Worm (Caenorhabditis elegans) whole organism, early embryonic: ENCODE measurements around the gene Y54G9A.5.

Source experiments
- B0310.2 ChIP-seq: sonication (generic microtip); optimal IDR thresholded peaks from 2 replicates; lab custom pipeline; 2016; ENCODE audit warnings: mild to moderate bottlenecking, missing genetic modification characterization, missing compliant biosample characterization
- F13C5.2 ChIP-seq: sonication (generic microtip); optimal IDR thresholded peaks from 2 replicates; lab custom pipeline; 2017; ENCODE audit warnings: mild to moderate bottlenecking, missing genetic modification characterization, inconsistent platforms, missing compliant biosample characterization
- aly-1 ChIP-seq: sonication (generic microtip); optimal IDR thresholded peaks from 2 replicates; lab custom pipeline; 2016; ENCODE audit warnings: missing genetic modification characterization, missing compliant biosample characterization
- ama-1 ChIP-seq: fragments of 150-350 bp; optimal IDR thresholded peaks from 2 replicates; lab custom pipeline; 2014
- ceh-13 ChIP-seq: fragments of 200-800 bp; sonication (Bioruptor generic); optimal IDR thresholded peaks from 2 replicates; lab custom pipeline; 2018; ENCODE audit warnings: mild to moderate bottlenecking, missing genetic modification characterization, missing compliant biosample characterization
- ceh-36 ChIP-seq: sonication (generic microtip); optimal IDR thresholded peaks from 2 replicates; lab custom pipeline; 2016; ENCODE audit warnings: missing genetic modification characterization, inconsistent platforms, missing compliant biosample characterization
- ets-7 ChIP-seq: sonication (generic microtip); optimal IDR thresholded peaks from 2 replicates; lab custom pipeline; 2016; ENCODE audit warnings: missing genotype, missing genetic modification characterization, missing compliant biosample characterization
- flt-1 ChIP-seq: fragments of 200-800 bp; sonication (Bioruptor generic); IDR thresholded peaks from 2 replicates; pipeline ENCODE4 v1.3.6; 2022; ENCODE audit warnings: missing genetic modification characterization, missing compliant biosample characterization
- hmbx-1 ChIP-seq: sonication (generic microtip); optimal IDR thresholded peaks from 2 replicates; lab custom pipeline; 2016; ENCODE audit warnings: mild to moderate bottlenecking, missing genetic modification characterization, missing compliant biosample characterization
- hmg-4 ChIP-seq: fragments of 200-800 bp; sonication (Bioruptor generic); optimal IDR thresholded peaks from 2 replicates; lab custom pipeline; 2018; ENCODE audit warnings: mild to moderate bottlenecking, missing genetic modification characterization, missing compliant biosample characterization
- hnd-1 ChIP-seq: sonication (generic microtip); optimal IDR thresholded peaks from 2 replicates; lab custom pipeline; 2016; ENCODE audit warnings: missing genetic modification characterization, missing compliant biosample characterization
- pes-1 ChIP-seq: fragments of 200-800 bp; sonication (Bioruptor generic); IDR thresholded peaks from 2 replicates; pipeline ENCODE4 v1.3.6; 2022; ENCODE audit warnings: missing genetic modification reagents, missing genetic modification characterization, missing compliant biosample characterization
- scrt-1 ChIP-seq: fragments of 200-800 bp; sonication (Bioruptor generic); IDR thresholded peaks from 2 replicates; pipeline ENCODE4 v1.3.6; 2022; ENCODE audit warnings: missing genetic modification characterization, missing compliant biosample characterization
- sea-1 ChIP-seq: fragments of 200-800 bp; sonication (Bioruptor generic); conservative IDR thresholded peaks from 2 replicates; pipeline ENCODE4 v1.3.6; 2022; ENCODE audit warnings: missing genetic modification characterization, missing compliant biosample characterization
- tbx-11 ChIP-seq: fragments of 200-800 bp; sonication (Bioruptor generic); IDR thresholded peaks from 2 replicates; pipeline ENCODE4 v1.3.6; 2022; ENCODE audit warnings: missing genetic modification characterization, missing compliant biosample characterization
- tbx-37 ChIP-seq: fragments of 200-800 bp; sonication (Bioruptor generic); conservative IDR thresholded peaks from 2 replicates; pipeline ENCODE4 v1.3.6; 2022; ENCODE audit warnings: missing genetic modification reagents, missing genetic modification characterization, missing compliant biosample characterization
- tra-4 ChIP-seq: sonication (generic microtip); optimal IDR thresholded peaks from 2 replicates; lab custom pipeline; 2017; ENCODE audit warnings: missing genetic modification characterization, missing compliant biosample characterization

Gene Y54G9A.5

DNA sequence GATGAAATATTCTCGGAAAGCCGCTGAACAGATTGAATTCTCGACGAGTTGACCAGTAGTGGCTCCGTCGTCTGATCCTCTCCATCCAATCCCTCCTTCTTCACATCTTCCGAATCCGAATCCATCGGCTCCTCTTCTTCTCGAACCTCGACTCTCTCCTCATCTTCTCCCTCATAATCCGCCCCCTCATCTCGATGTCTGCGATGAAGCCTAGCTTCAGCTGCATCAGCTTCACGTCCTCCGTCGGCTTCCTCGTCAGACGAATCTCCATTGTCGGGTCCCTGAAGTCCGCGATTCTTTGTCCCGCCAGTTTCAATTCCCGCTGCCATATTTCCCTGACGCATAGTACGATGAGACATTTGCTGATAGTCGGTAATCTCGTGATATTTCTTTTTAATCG is 37.2 kb upstream of the Y54G9A.5 start:
- TF ChIP-seq tbx-11 (GFP tag; lab: Robert Waterston, UW) (no peak), ama-1 (lab: Kevin White, UChicago) (no peak), ets-7 (tag; lab: Kevin White, UChicago) (no peak), tbx-37 (GFP tag; lab: Robert Waterston, UW) (no peak), flt-1 (GFP tag; lab: Robert Waterston, UW) (no peak), B0310.2 (no peak), ceh-36 (no peak), hmbx-1 (tag; lab: Kevin White, UChicago) (no peak), scrt-1 (no peak), pes-1 (GFP tag; lab: Robert Waterston, UW) (no peak), F13C5.2 (no peak), aly-1 (no peak), ceh-13 (GFP tag; lab: Kevin White, UChicago) (no peak), tra-4 (tag; lab: Kevin White, UChicago) (no peak), hmg-4 (GFP tag; lab: Kevin White, UChicago) (no peak), sea-1 (GFP tag; lab: Robert Waterston, UW) (no peak)

DNA sequence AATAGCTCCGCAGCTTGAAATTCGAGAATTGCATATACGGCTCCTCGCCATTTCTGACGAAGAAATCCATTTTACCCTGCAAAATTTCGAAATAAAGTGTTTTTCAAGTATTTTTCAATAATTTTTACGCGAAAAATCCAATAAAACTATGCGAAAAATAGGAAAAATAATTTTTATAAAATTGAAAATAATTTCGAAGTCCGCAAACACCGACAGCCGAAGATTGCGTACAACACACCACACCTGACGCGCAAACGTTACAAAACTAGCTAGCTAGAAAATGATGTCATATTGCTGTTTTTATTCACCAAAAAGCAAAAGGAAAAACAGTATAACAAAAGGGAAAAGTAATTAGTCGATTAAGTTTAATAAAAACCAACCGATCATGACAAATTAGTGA is 28.1 kb upstream of the Y54G9A.5 start, which contains the start of gene rpoa-1:
Gene rpoa-1 (minus strand): TSS at position 84 of the 400 bp plus-strand sequence.
- TF ChIP-seq scrt-1 = no peak
- no peak for TF ChIP-seq ceh-13 (GFP tag; lab: Kevin White, UChicago)
- TF ChIP-seq B0310.2 = no peak
- no peak for TF ChIP-seq tra-4 (tag; lab: Kevin White, UChicago)
- peak; percentile 44 for TF ChIP-seq F13C5.2

DNA sequence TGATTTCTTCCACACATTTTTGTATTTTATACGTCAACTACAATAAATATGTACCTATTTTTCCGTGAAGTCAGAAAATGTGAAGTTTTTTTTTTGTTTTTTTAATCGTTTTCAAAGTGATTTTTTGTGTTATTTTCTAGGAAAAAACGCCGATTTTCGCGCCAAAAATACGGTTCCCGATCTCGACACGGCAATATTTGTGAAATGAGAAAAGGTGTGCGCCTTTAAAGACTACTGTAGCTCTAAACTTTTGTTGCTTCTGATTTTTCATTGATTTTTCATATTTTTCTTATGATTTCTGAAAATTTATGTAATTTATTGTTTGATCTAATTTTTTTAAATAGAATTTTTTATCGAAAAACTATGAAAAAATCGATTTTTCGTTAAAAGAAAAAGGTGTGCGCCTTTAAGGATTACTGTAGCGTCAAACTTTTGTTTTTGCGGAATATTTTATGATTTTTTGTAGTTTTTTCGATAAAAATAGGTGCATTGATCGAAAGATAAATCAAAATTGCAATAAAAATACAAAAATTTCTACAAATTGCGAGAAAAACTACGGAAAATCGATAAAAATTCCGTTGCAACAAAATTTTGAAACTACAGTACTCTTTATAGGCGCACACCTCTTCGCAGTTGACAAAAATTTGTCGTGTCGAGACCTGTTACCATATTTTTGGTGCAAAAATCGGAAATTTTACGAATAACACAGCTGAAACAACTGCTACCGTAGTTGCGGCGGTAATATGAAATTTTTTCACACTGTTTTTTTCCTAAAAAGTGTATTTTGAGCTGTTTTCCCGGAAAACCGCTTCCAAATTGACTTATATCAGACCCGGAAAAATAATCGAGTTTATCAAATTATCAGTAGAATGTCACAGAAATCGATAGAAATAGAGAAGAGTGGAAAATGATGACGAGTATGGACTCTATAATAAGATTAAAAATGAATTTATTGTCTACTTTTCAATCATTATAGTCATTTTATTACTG is 27.2 kb upstream of the Y54G9A.5 start, which contains the start of gene kqt-3:
Gene kqt-3 (plus strand): TSS at position 940 of the 990 bp plus-strand sequence.
- TF ChIP-seq pes-1 (GFP tag; lab: Robert Waterston, UW) (no peak), sea-1 (GFP tag; lab: Robert Waterston, UW) (no peak), hmg-4 (GFP tag; lab: Kevin White, UChicago) (no peak), tbx-37 (GFP tag; lab: Robert Waterston, UW) (no peak), tra-4 (tag; lab: Kevin White, UChicago) (no peak), ama-1 (lab: Kevin White, UChicago) (no peak), F13C5.2 (no peak), flt-1 (GFP tag; lab: Robert Waterston, UW) (no peak), hnd-1 (no peak), B0310.2 (no peak), ceh-36 (no peak), scrt-1 (no peak), ets-7 (tag; lab: Kevin White, UChicago) (no peak), ceh-13 (GFP tag; lab: Kevin White, UChicago) (no peak), aly-1 (no peak), tbx-11 (GFP tag; lab: Robert Waterston, UW) (no peak), hmbx-1 (tag; lab: Kevin White, UChicago) (no peak)

DNA sequence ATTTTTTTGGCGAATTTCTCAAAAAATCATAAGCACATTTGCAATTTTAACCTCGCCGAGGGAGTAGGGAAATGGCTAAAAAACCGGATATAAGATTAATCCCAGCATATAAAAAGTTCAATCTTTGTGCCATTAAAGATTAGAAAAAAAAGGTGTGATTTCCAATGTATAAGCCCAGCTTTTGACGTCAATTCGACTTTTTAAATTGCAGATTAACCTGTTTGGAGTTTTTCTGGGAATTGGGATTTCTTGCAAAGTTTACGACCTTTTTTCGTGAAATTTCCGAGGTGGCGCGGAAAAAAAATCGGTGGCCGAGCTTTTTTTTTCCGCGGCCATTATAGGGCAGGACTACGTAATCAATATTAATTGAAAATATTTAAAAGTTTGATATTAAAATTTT is 25.1 kb upstream of the Y54G9A.5 start:
- no peak for TF ChIP-seq flt-1 (GFP tag; lab: Robert Waterston, UW)

DNA sequence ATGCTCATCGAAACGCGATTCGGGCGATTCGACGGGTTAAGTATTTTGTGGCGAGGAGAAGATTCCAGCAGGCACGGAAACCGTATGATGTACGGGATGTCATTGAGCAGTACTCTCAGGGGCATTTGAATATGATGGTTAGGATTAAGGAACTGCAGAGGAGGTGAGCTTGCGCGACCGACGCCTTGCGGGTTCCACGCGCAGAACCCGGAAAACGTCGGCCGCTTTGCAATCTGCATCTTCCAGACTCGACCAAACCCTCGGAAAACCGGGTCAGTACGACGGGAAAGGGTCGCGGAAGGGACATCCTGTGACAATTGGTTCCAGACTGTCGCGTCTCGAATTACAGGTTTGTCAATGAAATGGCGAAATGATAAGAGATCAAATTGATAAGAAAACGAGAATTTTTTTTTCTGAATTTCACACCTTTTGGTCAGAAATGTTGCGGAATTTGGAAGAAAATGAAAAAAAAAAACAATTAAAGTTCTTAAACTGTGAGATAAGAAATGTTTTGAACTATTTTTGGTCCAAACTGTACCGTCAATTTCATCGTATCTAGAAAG is 11.2 kb upstream of the Y54G9A.5 start:
- TF ChIP-seq hmg-4 (GFP tag; lab: Kevin White, UChicago) (no peak), sea-1 (GFP tag; lab: Robert Waterston, UW) (no peak), tra-4 (tag; lab: Kevin White, UChicago) (no peak)

DNA sequence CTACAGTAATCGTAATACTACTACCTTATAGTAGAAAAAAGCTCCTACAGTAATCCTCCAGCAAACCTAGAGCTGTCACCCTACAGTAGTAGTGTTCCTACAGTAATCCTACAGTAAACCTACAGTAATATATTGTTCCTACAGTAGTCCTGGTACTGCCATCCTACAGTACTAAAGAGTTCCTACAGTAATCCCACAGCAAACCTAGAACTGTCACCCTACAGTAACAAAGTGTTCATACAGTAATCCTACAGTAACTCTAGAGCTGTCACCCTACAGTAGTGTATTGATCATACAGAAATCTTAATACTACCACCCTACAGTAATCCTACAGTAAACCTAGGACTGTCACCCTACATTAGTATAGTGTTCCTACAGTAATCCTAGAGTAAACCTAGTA is 9.6 kb upstream of the Y54G9A.5 start:
- TF ChIP-seq B0310.2 (no peak), tbx-11 (GFP tag; lab: Robert Waterston, UW) (no peak), ets-7 (tag; lab: Kevin White, UChicago) (no peak), hmg-4 (GFP tag; lab: Kevin White, UChicago) (no peak), hnd-1 (no peak), sea-1 (GFP tag; lab: Robert Waterston, UW) (no peak), tra-4 (tag; lab: Kevin White, UChicago) (no peak), ceh-13 (GFP tag; lab: Kevin White, UChicago) (no peak), ceh-36 (no peak), flt-1 (GFP tag; lab: Robert Waterston, UW) (no peak), F13C5.2 (no peak)

DNA sequence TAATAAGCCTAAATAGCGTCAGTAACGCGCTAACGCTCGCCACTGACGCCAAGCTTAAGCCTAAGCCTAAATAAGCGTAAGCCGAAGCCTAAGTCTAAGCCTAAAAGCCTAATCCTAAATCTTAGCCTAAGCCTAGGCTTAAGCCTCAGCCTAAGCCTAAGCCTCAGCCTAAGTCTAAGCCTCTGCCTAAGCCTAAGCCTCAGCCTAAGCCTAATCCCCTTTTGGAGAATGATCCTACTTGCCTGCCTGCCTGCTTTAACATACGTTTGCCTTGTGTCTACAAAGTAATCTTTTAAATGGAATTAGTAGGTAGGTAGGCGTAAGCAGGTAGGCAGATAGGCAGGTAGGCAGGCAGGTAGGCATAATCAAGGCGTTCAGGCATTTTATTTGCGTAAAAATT is 7.5 kb upstream of the Y54G9A.5 start:
- TF ChIP-seq scrt-1 = 0 out of 2 replicates have a peak, but pooled peaks have one; percentile 11
- no peak for TF ChIP-seq hmg-4 (GFP tag; lab: Kevin White, UChicago)
- peak; percentile 95 for TF ChIP-seq ceh-36

DNA sequence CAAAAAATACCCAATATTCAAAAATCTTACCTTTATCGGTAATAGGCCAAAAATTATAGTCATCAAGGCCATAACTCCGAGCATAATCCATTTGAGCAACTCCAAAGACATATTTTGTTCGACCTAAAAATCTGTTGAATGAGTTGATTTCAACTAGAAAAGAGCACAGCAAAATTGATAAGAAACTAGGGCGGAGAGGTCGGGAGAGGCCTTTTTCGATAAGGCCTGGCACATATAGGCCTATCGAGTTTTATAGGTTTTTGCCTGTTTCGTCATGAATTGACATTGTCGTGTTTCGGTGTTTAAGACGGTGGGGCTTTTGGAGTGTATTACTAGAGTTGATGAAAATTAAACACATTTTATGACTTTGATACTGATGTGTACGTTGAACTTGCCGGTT is 7.1 kb upstream of the Y54G9A.5 start, which contains the start of gene zipt-2.3:
Gene zipt-2.3 (minus strand): TSS at position 147 of the 400 bp plus-strand sequence.
- TF ChIP-seq hmg-4 (GFP tag; lab: Kevin White, UChicago) = no peak
- TF ChIP-seq flt-1 (GFP tag; lab: Robert Waterston, UW) = no peak
- no peak for TF ChIP-seq tbx-11 (GFP tag; lab: Robert Waterston, UW)
- no peak for TF ChIP-seq sea-1 (GFP tag; lab: Robert Waterston, UW)
- no peak for TF ChIP-seq B0310.2
- no peak for TF ChIP-seq hmbx-1 (tag; lab: Kevin White, UChicago)
- TF ChIP-seq pes-1 (GFP tag; lab: Robert Waterston, UW) = no peak
- TF ChIP-seq ceh-13 (GFP tag; lab: Kevin White, UChicago) = no peak
- no peak for TF ChIP-seq aly-1
- no peak for TF ChIP-seq hnd-1
- no peak for TF ChIP-seq F13C5.2
- TF ChIP-seq ceh-36 = no peak
- no peak for TF ChIP-seq ama-1 (lab: Kevin White, UChicago)
